Worm (Caenorhabditis elegans) whole organism, young adult: Measurements from ENCODE around the gene C13F10.6.

Experiments used
- B0035.1 ChIP-seq: sonication (generic microtip); optimal IDR thresholded peaks from 2 replicates; lab custom pipeline; 2016; ENCODE audit warnings: missing genetic modification characterization, mild to moderate bottlenecking, missing compliant biosample characterization, missing genotype, missing genetic modification reagents
- B0336.3 ChIP-seq: fragments of 200-800 bp; sonication (Bioruptor generic); IDR thresholded peaks from 2 replicates; pipeline ENCODE4 v1.3.6; 2022; ENCODE audit warnings: missing genetic modification characterization, missing compliant biosample characterization
- C06A6.2 ChIP-seq: fragments of 200-800 bp; sonication (Bioruptor generic); conservative IDR thresholded peaks from 2 replicates; pipeline ENCODE4 v1.3.6; 2022; ENCODE audit warnings: missing genetic modification characterization, missing compliant biosample characterization
- F33H1.4 ChIP-seq: fragments of 200-800 bp; sonication (Bioruptor generic); IDR thresholded peaks from 2 replicates; pipeline ENCODE4 v1.3.6; 2022; ENCODE audit warnings: missing genetic modification reagents, missing genetic modification characterization, missing compliant biosample characterization
- F37B4.10 ChIP-seq: fragments of 200-800 bp; sonication (Bioruptor generic); IDR thresholded peaks from 2 replicates; pipeline ENCODE4 v1.3.6; 2022; ENCODE audit warnings: missing genetic modification characterization, missing compliant biosample characterization
- F39B2.1 ChIP-seq: fragments of 200-800 bp; sonication (Bioruptor generic); IDR thresholded peaks from 2 replicates; pipeline ENCODE4 v1.3.6; 2022; ENCODE audit warnings: missing genetic modification reagents, missing genetic modification characterization, missing compliant biosample characterization
- F49E8.2 ChIP-seq: sonication (generic microtip); optimal IDR thresholded peaks from 3 replicates; lab custom pipeline; 2017; ENCODE audit warnings: missing genetic modification characterization, mild to moderate bottlenecking, missing compliant biosample characterization, antibody characterized with exemption, moderate library complexity; ENCODE audit not compliant: insufficient read depth
- F57C9.4 ChIP-seq: sonication (generic microtip); optimal IDR thresholded peaks from 2 replicates; lab custom pipeline; 2017; ENCODE audit warnings: mild to moderate bottlenecking, missing genetic modification characterization, missing compliant biosample characterization
- K11D2.4 ChIP-seq: fragments of 200-800 bp; sonication (Bioruptor generic); IDR thresholded peaks from 2 replicates; pipeline ENCODE4 v1.3.6; 2022; ENCODE audit warnings: missing genetic modification reagents, missing genetic modification characterization, missing compliant biosample characterization
- K12H6.12 ChIP-seq: fragments of 200-800 bp; sonication (Bioruptor generic); optimal IDR thresholded peaks from 2 replicates; lab custom pipeline; 2018; ENCODE audit warnings: mild to moderate bottlenecking, missing genetic modification characterization, missing compliant biosample characterization
- Y56A3A.18 ChIP-seq: fragments of 200-800 bp; sonication (Bioruptor generic); IDR thresholded peaks from 2 replicates; pipeline ENCODE4 v1.3.6; 2022; ENCODE audit warnings: missing genetic modification reagents, missing genetic modification characterization, missing compliant biosample characterization
- Y67H2A.10 ChIP-seq: fragments of 200-800 bp; sonication (Bioruptor generic); conservative IDR thresholded peaks from 2 replicates; pipeline ENCODE4 v1.3.6; 2022; ENCODE audit warnings: missing genetic modification reagents, missing genetic modification characterization, missing compliant biosample characterization
- Y95B8A.8 ChIP-seq: fragments of 200-800 bp; sonication (Bioruptor generic); IDR thresholded peaks from 2 replicates; pipeline ENCODE4 v1.3.6; 2022; ENCODE audit warnings: missing genetic modification reagents, missing genetic modification characterization, missing compliant biosample characterization
- ZK185.1 ChIP-seq: sonication (generic microtip); optimal IDR thresholded peaks from 2 replicates; lab custom pipeline; 2016; ENCODE audit warnings: mild to moderate bottlenecking, missing genetic modification characterization, missing compliant biosample characterization; ENCODE audit not compliant: poor library complexity, severe bottlenecking
- ama-1 ChIP-seq, 3 experiments: fragments of 150-350 bp in 1 of 3; sonication (generic microtip) in 2 of 3; optimal IDR thresholded peaks; 2 replicates each; lab custom pipeline; 2014 to 2018; ENCODE audit warnings: missing biosample characterization in 2 of 3, missing genetic modification characterization in 2 of 3, missing genetic modification reagents in 2 of 3
- aptf-3 ChIP-seq: fragments of 200-800 bp; sonication (Bioruptor generic); IDR thresholded peaks from 2 replicates; pipeline ENCODE4 v1.3.6; 2022; ENCODE audit warnings: missing genetic modification characterization, missing compliant biosample characterization
- attf-3 ChIP-seq: fragments of 200-800 bp; sonication (Bioruptor generic); conservative IDR thresholded peaks from 2 replicates; pipeline ENCODE4 v1.3.6; 2022; ENCODE audit warnings: missing genetic modification reagents, missing genetic modification characterization, missing compliant biosample characterization
- bed-1 ChIP-seq: fragments of 200-800 bp; sonication (Bioruptor generic); IDR thresholded peaks from 2 replicates; pipeline ENCODE4 v1.3.6; 2022; ENCODE audit warnings: missing genetic modification reagents, missing genetic modification characterization, missing compliant biosample characterization
- bed-2 ChIP-seq: fragments of 200-800 bp; sonication (Bioruptor generic); IDR thresholded peaks from 2 replicates; pipeline ENCODE4 v1.3.6; 2022; ENCODE audit warnings: missing genetic modification reagents, missing genetic modification characterization, missing compliant biosample characterization
- cebp-1 ChIP-seq, 2 experiments: fragments of 200-800 bp in 1 of 2; sonication (Bioruptor generic) in 1 of 2; sonication (generic microtip) in 1 of 2; IDR thresholded peaks in 1 of 2; optimal IDR thresholded peaks in 1 of 2; 2 replicates each; pipeline versions ENCODE4 v1.3.6 to Lab custom; 2017 to 2022; ENCODE audit warnings: missing compliant biosample characterization in 2 of 2, missing genetic modification characterization in 2 of 2, mild to moderate bottlenecking in 1 of 2, missing genetic modification reagents in 1 of 2, moderate library complexity in 1 of 2
- ceh-27 ChIP-seq: fragments of 200-800 bp; sonication (Bioruptor generic); optimal IDR thresholded peaks from 2 replicates; lab custom pipeline; 2018; ENCODE audit warnings: mild to moderate bottlenecking, missing genetic modification characterization, moderate library complexity, missing compliant biosample characterization
- chd-7 ChIP-seq: sonication (generic microtip); optimal IDR thresholded peaks from 2 replicates; lab custom pipeline; 2016; ENCODE audit warnings: mild to moderate bottlenecking, missing genetic modification characterization, moderate library complexity, missing compliant biosample characterization
- dpl-1 ChIP-seq: fragments of 150-350 bp; optimal IDR thresholded peaks from 2 replicates; lab custom pipeline; 2014; ENCODE audit warnings: missing biosample characterization, missing genetic modification reagents, missing genetic modification characterization
- efl-1 ChIP-seq: fragments of 150-350 bp; optimal IDR thresholded peaks from 2 replicates; lab custom pipeline; 2014; ENCODE audit warnings: missing biosample characterization, missing genetic modification reagents, missing genetic modification characterization
- hlh-12 ChIP-seq: sonication (generic microtip); optimal IDR thresholded peaks from 2 replicates; lab custom pipeline; 2016; ENCODE audit warnings: missing genetic modification characterization, missing compliant biosample characterization
- hsf-1 ChIP-seq: fragments of 200-800 bp; sonication (Bioruptor generic); IDR thresholded peaks from 2 replicates; pipeline ENCODE4 v1.3.6; 2022; ENCODE audit warnings: missing genetic modification reagents, missing genetic modification characterization, missing compliant biosample characterization
- let-607 ChIP-seq, 2 experiments: fragments of 200-800 bp in 1 of 2; sonication (Bioruptor generic) in 1 of 2; sonication (generic microtip) in 1 of 2; optimal IDR thresholded peaks; 2 replicates each; lab custom pipeline; 2016 to 2018; ENCODE audit warnings: mild to moderate bottlenecking in 2 of 2, missing compliant biosample characterization in 2 of 2, missing genetic modification characterization in 2 of 2, moderate library complexity in 2 of 2, missing genotype in 1 of 2
- lin-35 ChIP-seq, 3 experiments: fragments of 150-350 bp in 2 of 3; sonication (generic microtip) in 1 of 3; optimal IDR thresholded peaks; 2 replicates each; lab custom pipeline; 2014 to 2018; ENCODE audit warnings: missing biosample characterization in 3 of 3, missing genetic modification characterization in 3 of 3, missing genetic modification reagents in 3 of 3
- lsl-1 ChIP-seq: fragments of 200-800 bp; sonication (Bioruptor generic); optimal IDR thresholded peaks from 2 replicates; lab custom pipeline; 2018; ENCODE audit warnings: mild to moderate bottlenecking, missing genetic modification characterization, moderate library complexity, missing compliant biosample characterization
- lsy-27 ChIP-seq: sonication (generic microtip); optimal IDR thresholded peaks from 2 replicates; lab custom pipeline; 2017; ENCODE audit warnings: missing genetic modification characterization, mild to moderate bottlenecking, missing compliant biosample characterization, antibody characterized with exemption, missing genotype, borderline replicate concordance; ENCODE audit not compliant: insufficient read depth
- madf-10 ChIP-seq: sonication (generic microtip); optimal IDR thresholded peaks from 2 replicates; lab custom pipeline; 2016; ENCODE audit warnings: mild to moderate bottlenecking, missing genetic modification characterization, missing compliant biosample characterization
- mxl-1 ChIP-seq: sonication (generic microtip); optimal IDR thresholded peaks from 2 replicates; lab custom pipeline; 2016; ENCODE audit warnings: missing genetic modification characterization, missing compliant biosample characterization
- nfyb-1 ChIP-seq: fragments of 200-800 bp; sonication (Bioruptor generic); IDR thresholded peaks from 2 replicates; pipeline ENCODE4 v1.3.6; 2022; ENCODE audit warnings: missing genetic modification reagents, missing genetic modification characterization, missing compliant biosample characterization
- nhr-179 ChIP-seq: sonication (generic microtip); optimal IDR thresholded peaks from 2 replicates; lab custom pipeline; 2016; ENCODE audit warnings: mild to moderate bottlenecking, missing genetic modification characterization, missing compliant biosample characterization
- nhr-80 ChIP-seq: sonication (generic microtip); optimal IDR thresholded peaks from 2 replicates; lab custom pipeline; 2016; ENCODE audit warnings: missing genetic modification characterization, missing compliant biosample characterization
- rec-8 ChIP-seq, 2 experiments: sonication (generic microtip); optimal IDR thresholded peaks; 2 replicates each; lab custom pipeline; 2016; ENCODE audit warnings: mild to moderate bottlenecking in 2 of 2, missing genetic modification characterization in 2 of 2, missing genetic modification reagents in 2 of 2, missing genotype in 2 of 2, missing biosample characterization in 1 of 2, missing compliant biosample characterization in 1 of 2, moderate library complexity in 1 of 2
- sdz-38 ChIP-seq: sonication (generic microtip); optimal IDR thresholded peaks from 2 replicates; lab custom pipeline; 2016; ENCODE audit warnings: missing genotype, missing genetic modification characterization, missing compliant biosample characterization
- sea-2 ChIP-seq: fragments of 200-800 bp; sonication (Bioruptor generic); IDR thresholded peaks from 2 replicates; pipeline ENCODE4 v1.3.6; 2022; ENCODE audit warnings: missing genetic modification characterization, missing compliant biosample characterization
- snpc-1.3 ChIP-seq: sonication (generic microtip); optimal IDR thresholded peaks from 2 replicates; lab custom pipeline; 2017; ENCODE audit warnings: missing genetic modification characterization, mild to moderate bottlenecking, missing compliant biosample characterization, antibody characterized with exemption, moderate library complexity, missing genotype, missing genetic modification reagents; ENCODE audit not compliant: insufficient read depth
- somi-1 ChIP-seq: fragments of 200-800 bp; sonication (Bioruptor generic); optimal IDR thresholded peaks from 2 replicates; lab custom pipeline; 2018; ENCODE audit warnings: mild to moderate bottlenecking, missing genetic modification characterization, missing compliant biosample characterization
- tlf-1 ChIP-seq: fragments of 200-800 bp; sonication (Bioruptor generic); optimal IDR thresholded peaks from 2 replicates; lab custom pipeline; 2018; ENCODE audit warnings: mild to moderate bottlenecking, missing genetic modification characterization, missing compliant biosample characterization
- unc-130 ChIP-seq: sonication (generic microtip); optimal IDR thresholded peaks from 2 replicates; lab custom pipeline; 2016; ENCODE audit warnings: missing genetic modification reagents, missing genetic modification characterization, missing compliant biosample characterization
- xnd-1 ChIP-seq: sonication (generic microtip); optimal IDR thresholded peaks from 2 replicates; lab custom pipeline; 2016; ENCODE audit warnings: missing genotype, missing genetic modification reagents, missing genetic modification characterization, missing compliant biosample characterization
- zim-3 ChIP-seq: sonication (generic microtip); optimal IDR thresholded peaks from 2 replicates; lab custom pipeline; 2017; ENCODE audit warnings: mild to moderate bottlenecking, missing genetic modification characterization, moderate library complexity, missing compliant biosample characterization
- ztf-28 ChIP-seq: fragments of 200-800 bp; sonication (Bioruptor generic); IDR thresholded peaks from 2 replicates; pipeline ENCODE4 v1.3.6; 2022; ENCODE audit warnings: missing genetic modification reagents, missing genetic modification characterization, missing compliant biosample characterization

Gene C13F10.6

DNA sequence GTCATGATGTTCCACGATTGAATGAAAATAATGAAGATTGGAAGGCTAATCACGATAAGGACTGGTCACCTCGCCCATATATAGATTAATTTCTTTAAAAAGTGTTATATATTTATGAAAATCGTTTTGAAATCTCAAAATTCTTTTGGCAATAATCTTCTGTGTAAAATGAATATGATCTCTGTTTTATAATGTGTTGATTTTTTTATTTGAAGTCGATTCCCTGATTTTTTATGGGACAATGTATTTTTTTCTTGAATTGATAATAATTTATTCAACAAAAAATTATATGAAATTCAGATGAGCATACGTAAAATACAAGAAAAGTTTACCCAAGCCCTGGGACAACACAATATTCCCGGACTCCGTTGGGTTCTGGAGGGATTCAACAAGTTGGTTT is 18.6 kb upstream of the C13F10.6 start, which contains the start of gene C05C8.1:
Gene C05C8.1, plus strand, starts transcription at position 301 of the 400 bp plus-strand sequence.
- TF ChIP-seq K12H6.12: no peak
- no peak for TF ChIP-seq let-607 (tag; optimal IDR thresholded peaks at IDR 0.05; lab: Kevin White, UChicago)
- TF ChIP-seq Y56A3A.18: no peak
- no peak for TF ChIP-seq bed-1 (GFP tag; lab: Robert Waterston, UW)
- TF ChIP-seq mxl-1 (tag; lab: Kevin White, UChicago): no peak
- TF ChIP-seq bed-2 (GFP tag; lab: Robert Waterston, UW): no peak
- no peak for TF ChIP-seq lsl-1 (GFP tag; lab: Kevin White, UChicago)
- TF ChIP-seq zim-3 (tag; lab: Kevin White, UChicago): no peak
- no peak for TF ChIP-seq unc-130
- no peak for TF ChIP-seq F33H1.4 (GFP tag; lab: Robert Waterston, UW)
- no peak for TF ChIP-seq Y67H2A.10 (GFP tag; lab: Robert Waterston, UW)
- no peak for TF ChIP-seq tlf-1 (GFP tag; lab: Kevin White, UChicago)

DNA sequence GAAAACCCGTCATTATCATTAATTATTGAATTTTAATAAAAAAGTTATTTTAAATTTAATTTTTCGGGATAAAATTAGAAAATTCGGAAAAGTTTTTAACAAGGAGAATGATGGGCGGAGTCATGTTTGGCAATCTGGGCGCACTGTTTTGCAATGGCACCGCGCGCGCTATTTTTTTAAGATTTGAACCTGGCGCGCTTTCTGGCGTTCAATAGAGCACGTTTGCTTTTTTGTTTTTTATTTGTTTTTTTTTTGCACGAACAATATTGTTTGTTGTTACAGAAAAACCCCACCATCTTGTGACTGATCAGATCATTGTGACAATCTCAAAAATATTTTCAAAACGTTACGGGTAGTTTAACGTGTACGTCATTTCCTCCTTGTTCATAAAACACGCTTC is 16.3 kb upstream of the C13F10.6 start, which contains the start of gene hyls-1:
Gene hyls-1, plus strand, starts transcription at position 249 of the 400 bp plus-strand sequence.
- TF ChIP-seq sea-2 (no peak), somi-1 (GFP tag; lab: Kevin White, UChicago) (no peak), F57C9.4 (tag; lab: Kevin White, UChicago) (no peak), hlh-12 (tag; lab: Kevin White, UChicago) (no peak), madf-10 (tag; lab: Kevin White, UChicago) (no peak), cebp-1 (GFP tag; IDR thresholded peaks at IDR 0.05; lab: Robert Waterston, UW) (no peak), cebp-1 (tag; optimal IDR thresholded peaks at IDR 0.05; lab: Kevin White, UChicago) (peak; percentile 71), F37B4.10 (GFP tag; lab: Robert Waterston, UW) (no peak), lsl-1 (GFP tag; lab: Kevin White, UChicago) (peak; percentile 60), chd-7 (tag; lab: Kevin White, UChicago) (no peak), lsy-27 (tag; lab: Kevin White, UChicago) (peak; percentile 7), K11D2.4 (peak; percentile 55; the same call in 1 of the 2 replicates), snpc-1.3 (tag; lab: Kevin White, UChicago) (peak; percentile 44), K12H6.12 (peak; percentile 3), ztf-28 (GFP tag; lab: Robert Waterston, UW) (no peak), F49E8.2 (tag; lab: Kevin White, UChicago) (no peak), Y56A3A.18 (no peak), dpl-1 (GFP tag; lab: Kevin White, UChicago) (peak; percentile 85), rec-8 (tag; optimal IDR thresholded peaks at IDR 0.05; lab: Kevin White, UChicago) (no peak), hsf-1 (peak; percentile 70), nhr-179 (tag; lab: Kevin White, UChicago) (no peak), ZK185.1 (tag; lab: Kevin White, UChicago) (peak; percentile 72), nhr-80 (tag; lab: Kevin White, UChicago) (peak; percentile 19), aptf-3 (GFP tag; lab: Robert Waterston, UW) (no peak), xnd-1 (tag; lab: Kevin White, UChicago) (peak; percentile 56), efl-1 (GFP tag; lab: Kevin White, UChicago) (peak; percentile 93), B0336.3 (0 out of 2 replicates have a peak, but pooled peaks have one; percentile 40), C06A6.2 (GFP tag; lab: Robert Waterston, UW) (peak; percentile 81), F39B2.1 (GFP tag; lab: Robert Waterston, UW) (peak; percentile 20; the same call in 1 of the 2 replicates), lin-35 (GFP tag; optimal IDR thresholded peaks at IDR 0.05; lab: Kevin White, UChicago) (peak in 1 of 3 experiments; percentile 91), attf-3 (GFP tag; lab: Robert Waterston, UW) (peak; percentile 54; the same call in 1 of the 2 replicates), B0035.1 (no peak), sdz-38 (tag; lab: Kevin White, UChicago) (no peak), ama-1 (optimal IDR thresholded peaks at IDR 0.05; lab: Kevin White, UChicago) (no peak), ama-1 (GFP tag; optimal IDR thresholded peaks at IDR 0.05; lab: Kevin White, UChicago) (no peak), nfyb-1 (GFP tag; lab: Robert Waterston, UW) (peak; percentile 78), Y95B8A.8 (GFP tag; lab: Robert Waterston, UW) (no peak), unc-130 (peak; percentile 41), ceh-27 (peak; percentile 33)
